Fruit fly (Drosophila melanogaster): ENCODE results near the gene IFT54.

dm6 chr3R:14351418-14351817, 49.2 kb downstream of the IFT54 start:
- no peak for TF ChIP-seq EcR (GFP tag; optimal IDR thresholded peaks at IDR 0.05)
- TF ChIP-seq pan (optimal IDR thresholded peaks at IDR 0.05): no peak
- TF ChIP-seq psq (optimal IDR thresholded peaks at IDR 0.05): no peak
